Fruit fly (Drosophila melanogaster) whole organism, adult: Measurements from ENCODE around the gene CG1105.

Experiments used
- CG12768 ChIP-seq: fragments of 200-800 bp; sonication (Bioruptor generic); optimal IDR thresholded peaks from 2 replicates; lab custom pipeline; 2017; ENCODE audit warnings: missing biosample characterization, missing genetic modification characterization, mild to moderate bottlenecking, moderate library complexity, missing genetic modification reagents
- CG5204 ChIP-seq: fragments of 200-800 bp; sonication (Bioruptor generic); optimal IDR thresholded peaks from 2 replicates; lab custom pipeline; 2016; ENCODE audit warnings: missing biosample characterization, missing genetic modification characterization
- CG7045 ChIP-seq: fragments of 200-800 bp; sonication (Bioruptor generic); optimal IDR thresholded peaks from 2 replicates; lab custom pipeline; 2017; ENCODE audit warnings: missing biosample characterization, mild to moderate bottlenecking, missing genetic modification characterization
- cic ChIP-seq: fragments of 200-800 bp; sonication (Bioruptor generic); optimal IDR thresholded peaks from 2 replicates; lab custom pipeline; 2017; ENCODE audit warnings: missing biosample characterization, mild to moderate bottlenecking, missing genetic modification characterization, moderate library complexity
- kay ChIP-seq: fragments of 200-800 bp; sonication (Bioruptor generic); peaks from one replicate; lab custom pipeline; 2016; ENCODE audit warnings: missing biosample characterization, missing genetic modification characterization, borderline replicate concordance
- ovo ChIP-seq: fragments of 200-800 bp; sonication (Bioruptor generic); optimal IDR thresholded peaks from 2 replicates; lab custom pipeline; 2016; ENCODE audit warnings: missing biosample characterization, missing genetic modification characterization
- tj ChIP-seq: fragments of 200-800 bp; sonication (Bioruptor generic); optimal IDR thresholded peaks from 3 replicates; lab custom pipeline; 2017; ENCODE audit warnings: missing biosample characterization, mild to moderate bottlenecking, missing genetic modification characterization, moderate library complexity
- toe ChIP-seq: fragments of 200-800 bp; sonication (Bioruptor generic); optimal IDR thresholded peaks from 2 replicates; lab custom pipeline; 2016; ENCODE audit warnings: missing biosample characterization, missing genetic modification characterization

DNA sequence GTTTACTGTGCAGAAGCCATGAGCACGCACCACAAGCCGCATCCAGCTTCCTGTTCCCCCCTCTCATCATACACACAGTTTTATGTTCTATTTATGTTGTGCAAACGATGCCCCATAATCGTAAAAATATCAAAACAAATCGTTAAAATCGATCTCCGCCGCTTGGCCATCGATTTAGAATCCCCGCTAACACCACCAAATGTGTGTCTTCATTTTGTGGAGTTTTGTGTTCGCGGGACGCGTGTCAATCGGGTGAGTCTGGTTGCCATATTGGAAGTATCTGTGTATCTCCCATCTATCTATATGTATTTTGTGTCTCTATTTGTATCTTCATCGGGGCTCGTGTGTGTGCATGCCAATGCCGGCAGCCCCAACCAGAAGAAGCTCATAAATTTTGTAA lies 32.5 kb downstream of the CG1105 start:
- no peak for TF ChIP-seq ovo (GFP tag; lab: Kevin White, UChicago)
- TF ChIP-seq CG12768 = no peak
- TF ChIP-seq kay (GFP tag; lab: Kevin White, UChicago) = no peak
- no peak for TF ChIP-seq cic (GFP tag; lab: Kevin White, UChicago)
- TF ChIP-seq CG5204 (GFP tag; lab: Kevin White, UChicago) = no peak
- TF ChIP-seq CG7045 (GFP tag; lab: Kevin White, UChicago) = no peak
- no peak for TF ChIP-seq tj (GFP tag; lab: Kevin White, UChicago)
- no peak for TF ChIP-seq toe (GFP tag; lab: Kevin White, UChicago)
